Fruit fly (Drosophila melanogaster) whole organism, prepupa: ENCODE results near the gene CG32650.

Source experiments
- CG10631 ChIP-seq: fragments of 200-800 bp; sonication (Bioruptor generic); optimal IDR thresholded peaks from 2 replicates; lab custom pipeline; 2016; ENCODE audit warnings: missing biosample characterization, missing genetic modification characterization
- CG11294 ChIP-seq: fragments of 200-800 bp; sonication (Bioruptor generic); IDR thresholded peaks from 2 replicates; pipeline ENCODE4 v1.3.6; 2022; ENCODE audit warnings: missing biosample characterization, missing genetic modification characterization
- CG3032 ChIP-seq: fragments of 200-800 bp; optimal IDR thresholded peaks from 2 replicates; lab custom pipeline; 2019; ENCODE audit warnings: missing biosample characterization, mild to moderate bottlenecking, missing genetic modification characterization, moderate library complexity
- CG32006 ChIP-seq: fragments of 200-800 bp; sonication (Bioruptor generic); optimal IDR thresholded peaks from 3 replicates; lab custom pipeline; 2017; ENCODE audit warnings: missing biosample characterization, mild to moderate bottlenecking, missing genetic modification characterization
- CG34406 ChIP-seq: fragments of 200-800 bp; sonication (Bioruptor generic); optimal IDR thresholded peaks from 3 replicates; lab custom pipeline; 2016; ENCODE audit warnings: missing biosample characterization, missing genetic modification characterization
- CG3919 ChIP-seq: fragments of 200-800 bp; sonication (Bioruptor generic); optimal IDR thresholded peaks from 3 replicates; lab custom pipeline; 2016; ENCODE audit warnings: missing biosample characterization, missing genetic modification characterization
- CG4318 ChIP-seq: fragments of 200-800 bp; sonication (Bioruptor generic); optimal IDR thresholded peaks from 3 replicates; lab custom pipeline; 2017; ENCODE audit warnings: missing biosample characterization, mild to moderate bottlenecking, missing genetic modification characterization
- CG6163 ChIP-seq: fragments of 200-800 bp; sonication (Bioruptor generic); IDR thresholded peaks from 3 replicates; pipeline ENCODE4 v1.3.6; 2022; ENCODE audit warnings: missing biosample characterization, missing genetic modification characterization
- CG6792 ChIP-seq: fragments of 200-800 bp; sonication (Bioruptor generic); optimal IDR thresholded peaks from 3 replicates; lab custom pipeline; 2016; ENCODE audit warnings: missing biosample characterization, missing genetic modification characterization
- CG6808 ChIP-seq: fragments of 200-800 bp; sonication (Bioruptor generic); optimal IDR thresholded peaks from 3 replicates; lab custom pipeline; 2017; ENCODE audit warnings: missing biosample characterization, missing genetic modification characterization, mild to moderate bottlenecking, moderate library complexity, missing genetic modification reagents
- CG6854 ChIP-seq: fragments of 200-800 bp; sonication (Bioruptor generic); optimal IDR thresholded peaks from 2 replicates; lab custom pipeline; 2017; ENCODE audit warnings: missing biosample characterization, mild to moderate bottlenecking, missing genetic modification characterization
- CG7368 ChIP-seq: fragments of 200-800 bp; sonication (Bioruptor generic); optimal IDR thresholded peaks from 3 replicates; lab custom pipeline; 2016; ENCODE audit warnings: missing biosample characterization, missing genetic modification characterization
- CG8119 ChIP-seq: fragments of 200-800 bp; sonication (Bioruptor generic); IDR thresholded peaks from 3 replicates; pipeline ENCODE4 v1.3.6; 2022; ENCODE audit warnings: missing biosample characterization, missing genetic modification characterization
- CG8319 ChIP-seq: fragments of 200-800 bp; sonication (Bioruptor generic); optimal IDR thresholded peaks from 3 replicates; lab custom pipeline; 2016; ENCODE audit warnings: missing biosample characterization, missing genetic modification characterization
- CG9139 ChIP-seq: fragments of 200-800 bp; sonication (Bioruptor generic); optimal IDR thresholded peaks from 3 replicates; lab custom pipeline; 2017; ENCODE audit warnings: missing biosample characterization, mild to moderate bottlenecking, missing genetic modification characterization
- Eip75B ChIP-seq: fragments of 200-800 bp; sonication (Bioruptor generic); optimal IDR thresholded peaks from 3 replicates; lab custom pipeline; 2016; ENCODE audit warnings: missing biosample characterization, missing genetic modification characterization
- Eip78C ChIP-seq: fragments of 200-800 bp; sonication (Bioruptor generic); peaks from one replicate; lab custom pipeline; 2016; ENCODE audit warnings: missing biosample characterization, missing genetic modification characterization
- Eip93F ChIP-seq: fragments of 200-800 bp; sonication (Bioruptor generic); optimal IDR thresholded peaks from 2 replicates; lab custom pipeline; 2016; ENCODE audit warnings: missing biosample characterization, mild to moderate bottlenecking, missing genetic modification characterization
- Ets96B ChIP-seq: fragments of 200-800 bp; optimal IDR thresholded peaks from 2 replicates; lab custom pipeline; 2019; ENCODE audit warnings: missing biosample characterization, mild to moderate bottlenecking, missing genetic modification characterization, moderate library complexity
- Hr4 ChIP-seq: fragments of 200-800 bp; sonication (Bioruptor generic); optimal IDR thresholded peaks from 3 replicates; lab custom pipeline; 2016; ENCODE audit warnings: missing biosample characterization, missing genetic modification characterization
- Met ChIP-seq: fragments of 200-800 bp; sonication (Bioruptor generic); optimal IDR thresholded peaks from 3 replicates; lab custom pipeline; 2016; ENCODE audit warnings: missing biosample characterization, missing genetic modification characterization
- Smox ChIP-seq: fragments of 200-800 bp; sonication (Bioruptor generic); optimal IDR thresholded peaks from 3 replicates; lab custom pipeline; 2016; ENCODE audit warnings: missing biosample characterization, missing genetic modification characterization
- Sox102F ChIP-seq: fragments of 200-800 bp; sonication (Bioruptor generic); optimal IDR thresholded peaks from 2 replicates; lab custom pipeline; 2016; ENCODE audit warnings: missing biosample characterization, mild to moderate bottlenecking, missing genetic modification characterization
- Sox14 ChIP-seq: fragments of 200-800 bp; sonication (Bioruptor generic); optimal IDR thresholded peaks from 3 replicates; lab custom pipeline; 2016; ENCODE audit warnings: missing biosample characterization, missing genetic modification characterization
- Sox15 ChIP-seq: fragments of 200-800 bp; sonication (Bioruptor generic); optimal IDR thresholded peaks from 3 replicates; lab custom pipeline; 2016; ENCODE audit warnings: missing biosample characterization, missing genetic modification characterization
- achi ChIP-seq: fragments of 200-800 bp; sonication (Bioruptor generic); optimal IDR thresholded peaks from 3 replicates; lab custom pipeline; 2016; ENCODE audit warnings: missing biosample characterization, missing genetic modification characterization
- acj6 ChIP-seq: fragments of 200-800 bp; sonication (Bioruptor generic); optimal IDR thresholded peaks from 3 replicates; lab custom pipeline; 2016; ENCODE audit warnings: missing biosample characterization, missing genetic modification characterization
- cyc ChIP-seq: fragments of 200-800 bp; sonication (Bioruptor generic); optimal IDR thresholded peaks from 3 replicates; lab custom pipeline; 2016; ENCODE audit warnings: missing biosample characterization, missing genetic modification characterization
- dac ChIP-seq: fragments of 200-800 bp; sonication (Bioruptor generic); optimal IDR thresholded peaks from 2 replicates; lab custom pipeline; 2017; ENCODE audit warnings: missing biosample characterization, mild to moderate bottlenecking, missing genetic modification characterization
- dsx ChIP-seq: fragments of 200-800 bp; optimal IDR thresholded peaks from 3 replicates; lab custom pipeline; 2019; ENCODE audit warnings: missing biosample characterization, mild to moderate bottlenecking, missing genetic modification characterization, moderate library complexity; ENCODE audit not compliant: poor library complexity, severe bottlenecking
- eg ChIP-seq: fragments of 200-800 bp; sonication (Bioruptor generic); IDR thresholded peaks from 3 replicates; pipeline ENCODE4 v1.3.6; 2022; ENCODE audit warnings: missing biosample characterization, missing genetic modification characterization
- esn ChIP-seq: fragments of 200-800 bp; sonication (Bioruptor generic); optimal IDR thresholded peaks from 2 replicates; lab custom pipeline; 2016; ENCODE audit warnings: missing biosample characterization, mild to moderate bottlenecking, missing genetic modification characterization, moderate library complexity
- fd85E ChIP-seq: fragments of 200-800 bp; sonication (Bioruptor generic); optimal IDR thresholded peaks from 3 replicates; lab custom pipeline; 2016; ENCODE audit warnings: missing biosample characterization, missing genetic modification characterization
- fkh ChIP-seq: fragments of 200-800 bp; sonication (Bioruptor generic); optimal IDR thresholded peaks from 3 replicates; lab custom pipeline; 2017; ENCODE audit warnings: missing biosample characterization, mild to moderate bottlenecking, missing genetic modification characterization, moderate library complexity
- net ChIP-seq: fragments of 200-800 bp; sonication (Bioruptor generic); optimal IDR thresholded peaks from 3 replicates; lab custom pipeline; 2016; ENCODE audit warnings: missing biosample characterization, missing genetic modification characterization
- pdm3 ChIP-seq: fragments of 200-800 bp; sonication (Bioruptor generic); optimal IDR thresholded peaks from 3 replicates; lab custom pipeline; 2016; ENCODE audit warnings: missing biosample characterization, missing genetic modification characterization
- spab ChIP-seq: fragments of 200-800 bp; sonication (Bioruptor generic); optimal IDR thresholded peaks from 2 replicates; lab custom pipeline; 2017; ENCODE audit warnings: missing biosample characterization, mild to moderate bottlenecking, missing genetic modification characterization, missing genetic modification reagents
- ss ChIP-seq, 2 experiments: fragments of 200-800 bp; sonication (Bioruptor generic); optimal IDR thresholded peaks; 2 replicates in 1 of 2; 3 replicates in 1 of 2; lab custom pipeline; 2017 to 2018; ENCODE audit warnings: mild to moderate bottlenecking in 2 of 2, missing biosample characterization in 2 of 2, missing genetic modification characterization in 2 of 2, moderate library complexity in 1 of 2
- svp ChIP-seq: fragments of 200-800 bp; sonication (Bioruptor generic); peaks from one replicate; lab custom pipeline; 2016; ENCODE audit warnings: missing biosample characterization, missing genetic modification characterization
- topi ChIP-seq: fragments of 200-800 bp; sonication (Bioruptor generic); optimal IDR thresholded peaks from 3 replicates; lab custom pipeline; 2016; ENCODE audit warnings: missing biosample characterization, missing genetic modification characterization
- vri ChIP-seq: fragments of 200-800 bp; sonication (Bioruptor generic); optimal IDR thresholded peaks from 3 replicates; lab custom pipeline; 2016; ENCODE audit warnings: missing biosample characterization, mild to moderate bottlenecking, missing genetic modification characterization

The CG32650 gene

DNA sequence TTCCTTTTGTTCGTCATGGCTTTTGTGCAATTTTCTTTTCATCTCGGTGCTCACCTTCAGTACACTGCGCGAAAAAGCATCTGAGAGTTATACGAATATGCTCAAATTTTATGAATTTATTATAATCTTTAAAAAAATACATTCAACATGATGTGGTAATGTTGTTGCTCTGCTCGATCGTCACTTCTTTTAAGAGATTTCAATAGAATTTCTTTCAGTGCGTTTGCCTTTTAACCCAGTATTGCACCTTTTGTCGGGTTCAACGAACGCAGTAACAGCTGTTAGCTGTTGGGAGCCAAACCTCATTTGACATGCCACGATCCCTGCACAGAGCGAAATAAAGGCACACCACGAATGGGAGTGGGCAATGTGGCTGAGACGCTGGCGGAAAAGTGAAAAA lies 41.5 kb upstream of the CG32650 start (continued):
- TF ChIP-seq eg (GFP tag; lab: Robert Waterston, UW) (no peak), CG6808 (GFP tag; lab: Kevin White, UChicago) (no peak), Smox (GFP tag; lab: Kevin White, UChicago) (peak; percentile 18), svp (GFP tag; lab: Kevin White, UChicago) (peak; percentile 57), Sox15 (no peak), Eip75B (GFP tag; lab: Kevin White, UChicago) (no peak), acj6 (GFP tag; lab: Kevin White, UChicago) (peak; percentile 13), Eip78C (GFP tag; lab: Kevin White, UChicago) (peak; percentile 55), Sox14 (peak; percentile 0), pdm3 (GFP tag; lab: Kevin White, UChicago) (peak; percentile 23), dac (GFP tag; lab: Kevin White, UChicago) (no peak), Sox102F (GFP tag; lab: Kevin White, UChicago) (no peak), Ets96B (no peak), Met (peak; percentile 25), esn (GFP tag; lab: Kevin White, UChicago) (peak; percentile 19), spab (peak; percentile 18), CG9139 (GFP tag; lab: Kevin White, UChicago) (no peak), topi (GFP tag; lab: Kevin White, UChicago) (peak; percentile 41), achi (GFP tag; lab: Kevin White, UChicago) (peak; percentile 3), CG7368 (GFP tag; lab: Kevin White, UChicago) (no peak), CG8319 (no peak), CG11294 (no peak), Hr4 (GFP tag; lab: Kevin White, UChicago) (peak; percentile 1), CG34406 (GFP tag; lab: Kevin White, UChicago) (no peak), cyc (GFP tag; lab: Kevin White, UChicago) (no peak), CG3032 (peak; percentile 23), CG4318 (GFP tag; lab: Kevin White, UChicago) (no peak), CG8119 (no peak), vri (GFP tag; lab: Kevin White, UChicago) (no peak), fd85E (no peak), net (GFP tag; lab: Kevin White, UChicago) (no peak), ss (GFP tag; optimal IDR thresholded peaks at IDR 0.05; lab: Kevin White, UChicago) (peak in 1 of 2 experiments; percentile 4)

DNA sequence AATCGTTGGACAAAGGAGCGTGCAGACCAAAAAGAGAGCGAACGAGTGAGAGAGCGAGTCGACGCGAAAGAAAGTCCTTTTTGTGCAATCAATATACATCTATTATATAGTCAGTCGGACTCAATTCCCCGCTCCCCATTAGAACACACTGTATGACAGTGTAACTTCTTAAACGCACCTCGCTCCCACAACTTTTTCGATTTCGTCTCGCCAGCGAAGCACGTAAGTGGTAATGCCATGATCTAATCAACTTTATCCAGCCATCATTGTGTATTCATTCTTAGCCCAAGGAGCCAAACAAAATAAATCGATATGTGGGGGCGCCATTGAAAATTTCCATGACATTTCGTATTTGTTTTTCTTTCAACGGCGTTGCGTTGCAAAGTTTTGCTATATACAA lies 40.6 kb upstream of the CG32650 start:
- no peak for TF ChIP-seq CG6854

DNA sequence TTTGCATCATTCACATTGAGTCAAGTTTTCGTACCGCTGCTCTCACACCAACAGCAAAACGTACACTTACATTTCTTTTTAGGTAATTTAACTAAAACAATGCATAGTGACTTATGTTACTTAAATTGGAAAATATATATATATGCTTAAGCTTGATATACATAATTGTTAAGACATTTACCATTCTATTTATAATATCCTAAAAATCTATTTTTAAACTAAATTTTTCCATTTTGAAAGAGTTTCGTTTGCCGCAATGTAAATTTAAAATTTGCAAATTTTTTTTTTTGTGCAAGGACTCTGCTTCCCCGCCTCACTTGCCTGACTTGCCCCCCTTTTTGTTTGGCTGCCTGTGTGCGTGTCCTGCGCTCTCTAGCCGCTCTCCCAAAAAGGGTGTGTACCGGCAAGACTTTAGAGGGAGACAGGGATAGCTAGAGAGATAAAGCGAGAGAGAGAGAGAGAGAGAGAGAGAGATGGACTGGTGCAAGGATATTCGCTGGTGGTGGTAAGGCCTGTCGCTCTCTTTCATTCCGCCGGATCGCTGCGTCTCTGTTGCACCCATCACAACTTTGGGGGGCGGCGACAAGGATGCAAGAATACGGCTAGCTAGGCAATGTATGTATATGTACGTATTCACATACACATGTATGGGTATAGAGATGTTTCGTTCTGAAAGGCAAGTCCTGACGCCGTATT lies 39.5 kb upstream of the CG32650 start:
- TF ChIP-seq CG3032 (peak; percentile 2), CG6792 (GFP tag; lab: Kevin White, UChicago) (no peak), achi (GFP tag; lab: Kevin White, UChicago) (no peak), CG3919 (GFP tag; lab: Kevin White, UChicago) (no peak), fd85E (no peak), esn (GFP tag; lab: Kevin White, UChicago) (peak; percentile 4), Sox102F (GFP tag; lab: Kevin White, UChicago) (no peak), Ets96B (peak; percentile 4), CG6163 (GFP tag; lab: Robert Waterston, UW) (no peak), Eip93F (GFP tag; lab: Kevin White, UChicago) (no peak), dsx (GFP tag; lab: Kevin White, UChicago) (no peak), Eip78C (GFP tag; lab: Kevin White, UChicago) (peak; percentile 44), CG11294 (no peak), Smox (GFP tag; lab: Kevin White, UChicago) (no peak), CG32006 (GFP tag; lab: Kevin White, UChicago) (no peak), vri (GFP tag; lab: Kevin White, UChicago) (no peak), CG8119 (no peak), CG10631 (GFP tag; lab: Kevin White, UChicago) (no peak), fkh (GFP tag; lab: Kevin White, UChicago) (no peak)
